Worm (Caenorhabditis elegans): Measurements from ENCODE around the gene gadr-2.

ce11 chrIV:9451816-9452215 is 33.1 kb downstream of the gadr-2 start:
- TF ChIP-seq madf-6 (GFP tag; IDR thresholded peaks at IDR 0.05) (no peak), B0019.2 (GFP tag; conservative IDR thresholded peaks at IDR 0.05) (no peak), pha-4 (tag; optimal IDR thresholded peaks at IDR 0.05) (no peak), snpc-3.4 (tag; optimal IDR thresholded peaks at IDR 0.05) (no peak), F52B5.7 (tag; optimal IDR thresholded peaks at IDR 0.05) (no peak), mxl-1 (tag; optimal IDR thresholded peaks at IDR 0.05) (no peak), somi-1 (GFP tag; optimal IDR thresholded peaks at IDR 0.05) (no peak), zfh-2 (GFP tag; conservative IDR thresholded peaks at IDR 0.05) (no peak), dpff-1 (tag; optimal IDR thresholded peaks at IDR 0.05) (no peak), unc-62 (GFP tag; optimal IDR thresholded peaks at IDR 0.05) (no peak), snpc-4 (GFP tag; optimal IDR thresholded peaks at IDR 0.05) (no peak), snpc-4 (tag; optimal IDR thresholded peaks at IDR 0.05) (no peak), mes-4 (tag; optimal IDR thresholded peaks at IDR 0.05) (no peak)

Data from whole organism, young adult.